Fruit fly (Drosophila melanogaster): ENCODE results near the gene CG46025.

CG46025 gene

DNA sequence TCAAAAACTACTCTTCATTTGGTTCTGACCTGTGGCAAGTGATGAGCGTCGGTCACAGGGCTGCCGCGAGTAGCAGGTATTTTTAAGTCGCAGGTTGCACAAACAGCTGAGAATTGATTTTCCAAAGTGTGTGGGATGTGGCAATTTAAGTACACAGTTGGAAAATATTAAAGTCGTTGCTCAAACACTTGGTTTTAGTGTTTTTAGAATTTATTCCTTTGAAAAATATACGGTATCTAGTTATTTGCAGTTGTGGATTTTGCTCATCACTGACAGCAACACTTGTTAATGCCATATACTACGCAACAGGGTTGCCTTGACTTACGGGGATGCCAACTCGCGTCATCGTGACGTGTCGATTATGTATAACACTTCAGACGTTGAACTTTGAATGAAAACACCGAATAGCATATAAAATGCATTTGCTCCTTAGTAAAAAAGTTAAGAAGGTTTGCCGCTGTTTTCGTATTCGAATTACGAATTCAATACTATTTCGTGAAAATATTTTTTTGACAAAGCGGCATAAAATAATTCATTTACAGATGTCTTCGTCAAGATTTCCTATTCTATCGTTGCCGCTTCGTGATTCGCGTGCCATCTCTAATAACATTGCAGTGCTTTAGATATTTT is 45.9 kb downstream of the CG46025 start, which contains the start of the genes Herp and r2d2 (continued):
- TF ChIP-seq Hand (GFP tag; optimal IDR thresholded peaks at IDR 0.05) (peak; percentile 75), Aef1 (GFP tag; IDR thresholded peaks at IDR 0.05) (peak; percentile 91), Dfd (GFP tag; optimal IDR thresholded peaks at IDR 0.05) (no peak), Fer1 (GFP tag; optimal IDR thresholded peaks at IDR 0.05) (peak; percentile 91), D19B (GFP tag; optimal IDR thresholded peaks at IDR 0.05) (peak; percentile 84), Doc3 (GFP tag; IDR thresholded peaks at IDR 0.05; ENCODE audit: partially characterized antibody) (peak; percentile 82), CG6854 (GFP tag; optimal IDR thresholded peaks at IDR 0.05) (peak; percentile 82), sens (GFP tag) (peak; percentile 98), peb (GFP tag; IDR thresholded peaks at IDR 0.05) (peak; percentile 88), sisA (GFP tag; IDR thresholded peaks at IDR 0.05) (peak; percentile 90), CG15696 (tag; optimal IDR thresholded peaks at IDR 0.05) (peak; percentile 91), CG2889 (GFP tag; IDR thresholded peaks at IDR 0.05) (peak; percentile 58; the same call in 2 of the 3 replicates), CG5245 (GFP tag; optimal IDR thresholded peaks at IDR 0.05) (peak; percentile 83), gsb (GFP tag; IDR thresholded peaks at IDR 0.05) (peak; percentile 71), az2 (GFP tag; optimal IDR thresholded peaks at IDR 0.05) (peak; percentile 89), inv (GFP tag; IDR thresholded peaks at IDR 0.05; ENCODE audit: partially characterized antibody) (peak; percentile 73), run (tag; optimal IDR thresholded peaks at IDR 0.05) (peak; percentile 64), Gsc (GFP tag; IDR thresholded peaks at IDR 0.05) (no peak; the same call in 1 of the 2 replicates), CG5180 (GFP tag; optimal IDR thresholded peaks at IDR 0.05) (peak; percentile 66), slou (GFP tag; optimal IDR thresholded peaks at IDR 0.05) (peak; percentile 91), dmrt11E (tag; optimal IDR thresholded peaks at IDR 0.05) (peak; percentile 85), cad (GFP tag; optimal IDR thresholded peaks at IDR 0.05) (no peak), NK7.1 (GFP tag; optimal IDR thresholded peaks at IDR 0.05) (peak; percentile 91), CG11398 (GFP tag; optimal IDR thresholded peaks at IDR 0.05) (peak; percentile 85), Dref (GFP tag; IDR thresholded peaks at IDR 0.05) (peak; percentile 48), Trl (optimal IDR thresholded peaks at IDR 0.05) (no peak), Trl (GFP tag; optimal IDR thresholded peaks at IDR 0.05) (peak; percentile 96), C15 (GFP tag; IDR thresholded peaks at IDR 0.05) (peak; percentile 83; the same call in 2 of the 3 replicates), H2.0 (GFP tag; IDR thresholded peaks at IDR 0.05) (peak; percentile 80), chinmo (GFP tag; IDR thresholded peaks at IDR 0.05; ENCODE audit: partially characterized antibody) (no peak), CG11093 (GFP tag; IDR thresholded peaks at IDR 0.05) (peak; percentile 85; the same call in 2 of the 3 replicates), CG17568 (GFP tag; optimal IDR thresholded peaks at IDR 0.05) (peak; percentile 63), BEAF-32 (GFP tag; optimal IDR thresholded peaks at IDR 0.05) (peak; percentile 84), scrt (GFP tag; optimal IDR thresholded peaks at IDR 0.05) (peak; percentile 90), dimm (GFP tag; IDR thresholded peaks at IDR 0.05) (peak; percentile 53), Meics (GFP tag; optimal IDR thresholded peaks at IDR 0.05) (peak; percentile 92), pros (GFP tag; optimal IDR thresholded peaks at IDR 0.05) (peak; percentile 34), CG30020 (tag; optimal IDR thresholded peaks at IDR 0.05) (peak; percentile 92), CG3163 (GFP tag; optimal IDR thresholded peaks at IDR 0.05) (peak; percentile 82), CG11560 (tag; IDR thresholded peaks at IDR 0.05) (peak; percentile 83), chn (GFP tag; optimal IDR thresholded peaks at IDR 0.05) (peak; percentile 91), zen (tag; optimal IDR thresholded peaks at IDR 0.05) (peak; percentile 87), sima (GFP tag; optimal IDR thresholded peaks at IDR 0.05) (peak; percentile 45), CG10959 (GFP tag; IDR thresholded peaks at IDR 0.05) (peak; percentile 80), E2f1 (GFP tag; IDR thresholded peaks at IDR 0.05) (peak; percentile 68), Pdp1 (GFP tag; optimal IDR thresholded peaks at IDR 0.05) (peak; percentile 93), nerfin-1 (tag; optimal IDR thresholded peaks at IDR 0.05) (peak; percentile 87), hbn (GFP tag; IDR thresholded peaks at IDR 0.05; ENCODE audit: partially characterized antibody) (peak; percentile 73), eyg (GFP tag; optimal IDR thresholded peaks at IDR 0.05) (peak; percentile 85), org-1 (GFP tag; optimal IDR thresholded peaks at IDR 0.05) (peak; percentile 84)

Measured in whole organism, embryonic.